Fruit fly (Drosophila melanogaster) whole organism, adult: ENCODE results near the gene mtTFB1.

Experiments used
- CG11617 ChIP-seq: fragments of 200-800 bp; sonication (Bioruptor generic); optimal IDR thresholded peaks from 2 replicates; lab custom pipeline; 2017; ENCODE audit warnings: mild to moderate bottlenecking, missing biosample characterization, missing genetic modification reagents, missing genetic modification characterization
- CG12768 ChIP-seq: fragments of 200-800 bp; sonication (Bioruptor generic); optimal IDR thresholded peaks from 2 replicates; lab custom pipeline; 2017; ENCODE audit warnings: missing biosample characterization, missing genetic modification characterization, mild to moderate bottlenecking, moderate library complexity, missing genetic modification reagents
- CG14711 ChIP-seq: fragments of 200-800 bp; sonication (Bioruptor generic); optimal IDR thresholded peaks from 2 replicates; lab custom pipeline; 2018; ENCODE audit warnings: missing biosample characterization, mild to moderate bottlenecking, missing genetic modification characterization, moderate library complexity
- CG1620 ChIP-seq: fragments of 200-800 bp; sonication (Bioruptor generic); optimal IDR thresholded peaks from 2 replicates; lab custom pipeline; 2016; ENCODE audit warnings: missing biosample characterization, missing genetic modification characterization
- CG5204 ChIP-seq: fragments of 200-800 bp; sonication (Bioruptor generic); optimal IDR thresholded peaks from 2 replicates; lab custom pipeline; 2016; ENCODE audit warnings: missing biosample characterization, missing genetic modification characterization
- CG7101 ChIP-seq: fragments of 200-800 bp; sonication (Bioruptor generic); optimal IDR thresholded peaks from 2 replicates; lab custom pipeline; 2018; ENCODE audit warnings: missing biosample characterization, mild to moderate bottlenecking, missing genetic modification characterization, moderate library complexity
- Crg-1 ChIP-seq: fragments of 200-800 bp; sonication (Bioruptor generic); optimal IDR thresholded peaks from 2 replicates; lab custom pipeline; 2016; ENCODE audit warnings: missing biosample characterization, missing genetic modification characterization
- Hr96 ChIP-seq: fragments of 200-800 bp; sonication (Bioruptor generic); optimal IDR thresholded peaks from 2 replicates; lab custom pipeline; 2016; ENCODE audit warnings: missing biosample characterization, missing genetic modification characterization
- Mnt ChIP-seq: fragments of 200-800 bp; sonication (Bioruptor generic); optimal IDR thresholded peaks from 2 replicates; lab custom pipeline; 2016; ENCODE audit warnings: missing biosample characterization, mild to moderate bottlenecking, missing genetic modification characterization
- cnc ChIP-seq, 2 experiments: fragments of >200 bp; optimal IDR thresholded peaks; 2 replicates each; lab custom pipeline; 2017
- ovo ChIP-seq: fragments of 200-800 bp; sonication (Bioruptor generic); optimal IDR thresholded peaks from 2 replicates; lab custom pipeline; 2016; ENCODE audit warnings: missing biosample characterization, missing genetic modification characterization
- pad ChIP-seq: fragments of 200-800 bp; sonication (Bioruptor generic); optimal IDR thresholded peaks from 3 replicates; lab custom pipeline; 2017; ENCODE audit warnings: missing biosample characterization, missing genetic modification characterization, mild to moderate bottlenecking, moderate library complexity, missing genetic modification reagents
- tj ChIP-seq: fragments of 200-800 bp; sonication (Bioruptor generic); optimal IDR thresholded peaks from 3 replicates; lab custom pipeline; 2017; ENCODE audit warnings: missing biosample characterization, mild to moderate bottlenecking, missing genetic modification characterization, moderate library complexity

DNA sequence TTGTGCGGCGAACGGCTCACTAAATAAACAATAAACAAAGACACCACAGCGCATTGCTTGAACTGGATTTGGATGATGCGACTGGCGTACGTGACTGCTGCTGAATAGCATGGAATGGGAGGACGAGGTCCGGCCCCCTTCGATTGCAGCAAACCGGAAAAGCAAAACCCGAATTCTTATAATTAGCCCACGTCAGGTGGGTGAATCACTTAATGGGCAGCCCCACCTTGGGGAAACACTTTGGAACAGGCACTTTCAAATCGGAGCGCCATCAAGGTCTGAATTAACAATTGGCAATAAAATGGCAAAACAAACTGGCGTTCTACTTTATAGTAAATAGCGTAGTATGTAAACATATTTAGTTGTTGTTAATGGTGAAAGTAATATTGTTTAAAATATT, 13.0 kb upstream of the mtTFB1 start:
- no peak for TF ChIP-seq Hr96 (GFP tag; lab: Kevin White, UChicago)
- TF ChIP-seq pad (GFP tag; lab: Kevin White, UChicago), result no peak
- no peak for TF ChIP-seq CG11617 (GFP tag; lab: Kevin White, UChicago)
- no peak for TF ChIP-seq Mnt (GFP tag; lab: Kevin White, UChicago)
- no peak for TF ChIP-seq Crg-1 (GFP tag; lab: Kevin White, UChicago)
- no peak for TF ChIP-seq ovo (GFP tag; lab: Kevin White, UChicago)
- no peak for TF ChIP-seq tj (GFP tag; lab: Kevin White, UChicago)
- no peak for TF ChIP-seq CG14711
- TF ChIP-seq CG12768 (GFP tag; lab: Kevin White, UChicago), result no peak
- TF ChIP-seq CG7101 (tag; lab: Kevin White, UChicago), result no peak
- no peak for TF ChIP-seq CG5204 (GFP tag; lab: Kevin White, UChicago)
- TF ChIP-seq CG1620, result no peak
- TF ChIP-seq cnc (optimal IDR thresholded peaks at IDR 0.05; lab: Kevin White, UChicago), result no peak
